Worm (Caenorhabditis elegans) whole organism, L4/young adult: ENCODE measurements around the gene C37E2.2.

Experiments
- W03F9.2 ChIP-seq: fragments of 150-350 bp; optimal IDR thresholded peaks from 2 replicates; lab custom pipeline; 2014; ENCODE audit warnings: missing biosample characterization, missing genetic modification characterization
- him-1 ChIP-seq: sonication (generic microtip); optimal IDR thresholded peaks from 2 replicates; lab custom pipeline; 2016; ENCODE audit warnings: missing genotype, missing genetic modification reagents, missing genetic modification characterization, missing compliant biosample characterization

DNA sequence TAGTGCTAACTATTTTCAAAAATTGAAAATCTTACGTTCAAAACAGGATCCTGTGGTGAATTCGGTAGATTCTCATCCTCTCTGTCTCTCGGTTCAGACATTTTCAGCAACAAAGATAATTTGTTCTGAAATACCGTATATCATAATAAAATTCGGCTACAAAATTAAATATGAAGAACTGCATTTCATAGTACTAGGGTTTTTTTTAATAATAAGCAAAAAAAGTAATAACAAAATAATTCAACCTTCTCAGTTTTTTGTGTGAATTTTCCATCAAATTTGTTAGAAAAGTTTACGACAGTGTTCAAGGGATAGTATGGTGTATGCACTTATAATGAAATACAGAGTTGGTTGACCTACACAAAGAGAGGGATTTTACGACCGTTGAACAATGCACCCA lies 47.3 kb downstream of the C37E2.2 start, which contains the start of gene K06G5.3:
- TF ChIP-seq him-1 (tag; lab: Kevin White, UChicago), result no peak
- no peak for TF ChIP-seq W03F9.2 (tag; lab: Kevin White, UChicago)
